Worm (Caenorhabditis elegans): ENCODE data around the gene K01A2.5.
A peak's percentile ranks its signal among the peaks of the same experiment; 100 is the strongest.

The K01A2.5 gene

ce11 chrII:347734-348133 is 46.7 kb downstream of the K01A2.5 start, which contains the start of gene D1069.3 (continued):
- TF ChIP-seq unc-86 (tag; optimal IDR thresholded peaks at IDR 0.05) (peak; percentile 34), skn-1 (tag; optimal IDR thresholded peaks at IDR 0.05) (peak; percentile 39), mep-1 (tag; optimal IDR thresholded peaks at IDR 0.05) (peak; percentile 50), nhr-90 (tag; optimal IDR thresholded peaks at IDR 0.05; ENCODE audit: poor library complexity) (no peak), Y116A8C.19 (tag; optimal IDR thresholded peaks at IDR 0.05; ENCODE audit: borderline replicate concordance) (no peak), lin-15B (tag; optimal IDR thresholded peaks at IDR 0.05) (no peak), nhr-47 (tag; optimal IDR thresholded peaks at IDR 0.05) (peak; percentile 74), nhr-85 (tag) (peak; percentile 39), nhr-77 (tag; optimal IDR thresholded peaks at IDR 0.05) (no peak), tbx-2 (tag; optimal IDR thresholded peaks at IDR 0.05) (peak; percentile 46), dpl-1 (GFP tag; optimal IDR thresholded peaks at IDR 0.05) (peak; percentile 14 to 59 (median 23)), mdl-1 (tag; optimal IDR thresholded peaks at IDR 0.05) (no peak), sox-4 (tag; optimal IDR thresholded peaks at IDR 0.05) (no peak), ztf-4 (tag; optimal IDR thresholded peaks at IDR 0.05) (no peak), egl-27 (tag; optimal IDR thresholded peaks at IDR 0.05) (no peak), lin-14 (GFP tag; optimal IDR thresholded peaks at IDR 0.05) (no peak), lsy-2 (tag; optimal IDR thresholded peaks at IDR 0.05) (peak; percentile 55 to 58), irx-1 (tag; optimal IDR thresholded peaks at IDR 0.05) (no peak), ces-1 (GFP tag; optimal IDR thresholded peaks at IDR 0.05) (peak; percentile 4), efl-1 (optimal IDR thresholded peaks at IDR 0.05) (peak; percentile 62 to 65), efl-1 (GFP tag; optimal IDR thresholded peaks at IDR 0.05 in 1 of 2) (peak; percentile 53 to 90), C34B4.2 (tag; optimal IDR thresholded peaks at IDR 0.05) (no peak), unc-130 (tag; optimal IDR thresholded peaks at IDR 0.05) (peak; percentile 24)

ce11 chrII:349749-350148 is 48.7 kb downstream of the K01A2.5 start:
- TF ChIP-seq hlh-17 (GFP tag; optimal IDR thresholded peaks at IDR 0.05; ENCODE audit: borderline replicate concordance) = no peak
- no peak for TF ChIP-seq vab-15 (tag; optimal IDR thresholded peaks at IDR 0.05)
- TF ChIP-seq nhr-76 (tag; optimal IDR thresholded peaks at IDR 0.05) = no peak
- no peak for TF ChIP-seq dpl-1 (GFP tag; optimal IDR thresholded peaks at IDR 0.05)
- TF ChIP-seq nhr-90 (tag; optimal IDR thresholded peaks at IDR 0.05; ENCODE audit: poor library complexity) = no peak
- no peak for TF ChIP-seq F16B12.6 (tag; optimal IDR thresholded peaks at IDR 0.05)
- no peak for TF ChIP-seq zag-1 (tag; optimal IDR thresholded peaks at IDR 0.05)
- TF ChIP-seq sptf-1 (tag; optimal IDR thresholded peaks at IDR 0.05) = no peak
- TF ChIP-seq elt-3 (tag; optimal IDR thresholded peaks at IDR 0.05) = no peak
- TF ChIP-seq egl-13 (tag; optimal IDR thresholded peaks at IDR 0.05) = no peak
- no peak for TF ChIP-seq pax-3 (tag; optimal IDR thresholded peaks at IDR 0.05)
- no peak for TF ChIP-seq sup-37 (GFP tag; optimal IDR thresholded peaks at IDR 0.05)
- no peak for TF ChIP-seq ets-5 (GFP tag; IDR thresholded peaks at IDR 0.05)
- TF ChIP-seq tlp-1 (tag; optimal IDR thresholded peaks at IDR 0.05) = no peak
- TF ChIP-seq nhr-28 (tag; optimal IDR thresholded peaks at IDR 0.05) = no peak
- no peak for TF ChIP-seq egl-27 (tag; optimal IDR thresholded peaks at IDR 0.05)
- TF ChIP-seq mef-2 (tag; optimal IDR thresholded peaks at IDR 0.05) = no peak
- no peak for TF ChIP-seq nhr-11 (tag; optimal IDR thresholded peaks at IDR 0.05)
- no peak for TF ChIP-seq ceh-82 (tag; optimal IDR thresholded peaks at IDR 0.05)
- TF ChIP-seq unc-62 (GFP tag; optimal IDR thresholded peaks at IDR 0.05) = no peak
